Worm (Caenorhabditis elegans): ENCODE results near the gene asp-7.

DNA sequence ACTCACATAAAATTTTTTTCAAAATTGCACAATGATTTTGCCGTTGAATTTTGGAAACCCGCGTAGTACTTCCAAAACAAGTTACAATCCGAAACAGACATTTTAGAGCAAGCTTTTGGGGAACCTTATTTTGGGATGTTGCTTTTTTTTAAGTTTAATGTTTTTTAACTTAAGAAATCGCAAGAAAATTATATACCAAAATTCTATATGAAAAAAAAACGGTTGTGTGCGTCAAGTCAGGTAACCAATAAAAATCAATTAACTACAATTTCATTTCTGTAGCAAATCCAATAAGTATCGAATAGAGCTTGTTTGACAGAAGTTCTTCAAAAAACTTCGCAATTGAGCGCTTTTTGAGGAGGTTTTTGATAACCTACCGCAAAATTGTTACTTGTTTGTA is 44.7 kb upstream of the asp-7 start, which contains the start of gene srw-117:
- TF ChIP-seq elt-1 (tag; optimal IDR thresholded peaks at IDR 0.05) (no peak), mdl-1 (tag; optimal IDR thresholded peaks at IDR 0.05) (no peak), nhr-76 (tag; optimal IDR thresholded peaks at IDR 0.05) (no peak), nhr-25 (tag; optimal IDR thresholded peaks at IDR 0.05) (no peak), pha-4 (tag; optimal IDR thresholded peaks at IDR 0.05) (no peak), lin-39 (tag; optimal IDR thresholded peaks at IDR 0.05) (no peak), nfya-1 (tag; optimal IDR thresholded peaks at IDR 0.05; ENCODE audit: insufficient read depth) (no peak), jun-1 (tag; optimal IDR thresholded peaks at IDR 0.05) (no peak), egl-27 (tag; optimal IDR thresholded peaks at IDR 0.05) (no peak), ama-1 (optimal IDR thresholded peaks at IDR 0.05) (no peak)
